Fruit fly (Drosophila melanogaster) whole organism, embryonic: ENCODE measurements around the gene CG5056.

Experiments
- ATbp ChIP-seq: fragments of 200-800 bp; sonication (Bioruptor generic); optimal IDR thresholded peaks from 2 replicates; lab custom pipeline; 2017; ENCODE audit warnings: missing biosample characterization, mild to moderate bottlenecking, missing genetic modification characterization, missing genetic modification reagents
- BEAF-32 ChIP-seq: fragments of 200-800 bp; sonication (Bioruptor generic); optimal IDR thresholded peaks from 3 replicates; lab custom pipeline; 2017; ENCODE audit warnings: missing biosample characterization, missing genetic modification characterization, mild to moderate bottlenecking, moderate library complexity, missing genetic modification reagents
- Bgb ChIP-seq: fragments of 200-800 bp; sonication (Bioruptor generic); IDR thresholded peaks from 2 replicates; pipeline ENCODE4 v1.3.6; 2022; ENCODE audit warnings: missing biosample characterization, missing genetic modification characterization; ENCODE audit not compliant: partially characterized antibody
- CG10267 ChIP-seq: fragments of 200-800 bp; sonication (Bioruptor generic); optimal IDR thresholded peaks from 2 replicates; lab custom pipeline; 2018; ENCODE audit warnings: missing biosample characterization, mild to moderate bottlenecking, missing genetic modification characterization, moderate library complexity
- CG11695 ChIP-seq: fragments of 200-800 bp; sonication (Bioruptor generic); IDR thresholded peaks from 3 replicates; pipeline ENCODE4 v1.3.6; 2022; ENCODE audit warnings: missing biosample characterization, missing genetic modification characterization
- CG13894 ChIP-seq: fragments of 200-800 bp; sonication (Bioruptor generic); optimal IDR thresholded peaks from 3 replicates; lab custom pipeline; 2018; ENCODE audit warnings: missing biosample characterization, mild to moderate bottlenecking, missing genetic modification characterization, moderate library complexity
- CG15479 ChIP-seq: fragments of 200-800 bp; sonication (Bioruptor generic); optimal IDR thresholded peaks from 3 replicates; lab custom pipeline; 2019; ENCODE audit warnings: missing biosample characterization, mild to moderate bottlenecking, missing genetic modification characterization, moderate library complexity
- CG1602 ChIP-seq: fragments of 200-800 bp; sonication (Bioruptor generic); optimal IDR thresholded peaks from 3 replicates; lab custom pipeline; 2016; ENCODE audit warnings: missing biosample characterization, missing genetic modification characterization
- CG17385 ChIP-seq: fragments of 200-800 bp; sonication (Bioruptor generic); optimal IDR thresholded peaks from 3 replicates; lab custom pipeline; 2018; ENCODE audit warnings: missing biosample characterization, mild to moderate bottlenecking, missing genetic modification characterization
- CG18764 ChIP-seq: fragments of 200-800 bp; sonication (Bioruptor generic); optimal IDR thresholded peaks from 3 replicates; lab custom pipeline; 2016; ENCODE audit warnings: missing biosample characterization, missing genetic modification characterization
- CG2116 ChIP-seq: fragments of 200-800 bp; sonication (Bioruptor generic); optimal IDR thresholded peaks from 3 replicates; lab custom pipeline; 2018; ENCODE audit warnings: missing biosample characterization, mild to moderate bottlenecking, missing genetic modification characterization
- CG2712 ChIP-seq: fragments of 200-800 bp; optimal IDR thresholded peaks from 3 replicates; lab custom pipeline; 2019; ENCODE audit warnings: missing biosample characterization, mild to moderate bottlenecking, missing genetic modification characterization, moderate library complexity
- CG3995 ChIP-seq: fragments of 200-800 bp; sonication (Bioruptor generic); optimal IDR thresholded peaks from 3 replicates; lab custom pipeline; 2016; ENCODE audit warnings: missing biosample characterization, missing genetic modification characterization
- CG4360 ChIP-seq: fragments of 200-800 bp; sonication (Bioruptor generic); IDR thresholded peaks from 2 replicates; pipeline ENCODE4 v1.3.6; 2022; ENCODE audit warnings: missing biosample characterization, missing genetic modification characterization
- CG4820 ChIP-seq: fragments of 200-800 bp; sonication (Bioruptor generic); optimal IDR thresholded peaks from 3 replicates; lab custom pipeline; 2016; ENCODE audit warnings: missing biosample characterization, missing genetic modification characterization
- CG5245 ChIP-seq: fragments of 200-800 bp; sonication (Bioruptor generic); optimal IDR thresholded peaks from 3 replicates; lab custom pipeline; 2016; ENCODE audit warnings: missing biosample characterization, missing genetic modification characterization
- CG6813 ChIP-seq: fragments of 200-800 bp; sonication (Bioruptor generic); optimal IDR thresholded peaks from 2 replicates; lab custom pipeline; 2017; ENCODE audit warnings: missing biosample characterization, missing genetic modification characterization, mild to moderate bottlenecking, moderate library complexity, missing genetic modification reagents
- CG7745 ChIP-seq: fragments of 200-800 bp; sonication (Bioruptor generic); optimal IDR thresholded peaks from 2 replicates; lab custom pipeline; 2018; ENCODE audit warnings: missing biosample characterization, mild to moderate bottlenecking, missing genetic modification characterization, moderate library complexity
- CG8089 ChIP-seq: fragments of 200-800 bp; sonication (Bioruptor generic); optimal IDR thresholded peaks from 3 replicates; lab custom pipeline; 2016; ENCODE audit warnings: missing biosample characterization, missing genetic modification characterization
- CG8765 ChIP-seq: fragments of 200-800 bp; sonication (Bioruptor generic); IDR thresholded peaks from 2 replicates; pipeline ENCODE4 v1.3.6; 2022; ENCODE audit warnings: missing biosample characterization, missing genetic modification characterization
- CoRest ChIP-seq: fragments of 200-800 bp; sonication (Bioruptor generic); optimal IDR thresholded peaks from 3 replicates; lab custom pipeline; 2018; ENCODE audit warnings: missing biosample characterization, mild to moderate bottlenecking, missing genetic modification characterization, moderate library complexity
- D19A ChIP-seq: fragments of 200-800 bp; optimal IDR thresholded peaks from 3 replicates; lab custom pipeline; 2019; ENCODE audit warnings: missing biosample characterization, mild to moderate bottlenecking, missing genetic modification characterization, moderate library complexity
- D19B ChIP-seq: fragments of 200-800 bp; sonication (Bioruptor generic); optimal IDR thresholded peaks from 2 replicates; lab custom pipeline; 2017; ENCODE audit warnings: missing biosample characterization, mild to moderate bottlenecking, missing genetic modification characterization
- H2.0 ChIP-seq: fragments of 200-800 bp; sonication (Bioruptor generic); IDR thresholded peaks from 2 replicates; pipeline ENCODE4 v1.3.6; 2022; ENCODE audit warnings: missing biosample characterization, missing genetic modification characterization
- Hsf ChIP-seq: fragments of 200-800 bp; sonication (Bioruptor generic); optimal IDR thresholded peaks from 3 replicates; lab custom pipeline; 2016; ENCODE audit warnings: missing biosample characterization, missing genetic modification characterization
- Myb ChIP-seq: fragments of 200-800 bp; sonication (Bioruptor generic); optimal IDR thresholded peaks from 2 replicates; lab custom pipeline; 2016; ENCODE audit warnings: missing biosample characterization, missing genetic modification characterization
- NFAT ChIP-seq: fragments of 200-800 bp; sonication (Bioruptor generic); IDR thresholded peaks from 2 replicates; pipeline ENCODE4 v1.3.6; 2022; ENCODE audit warnings: missing biosample characterization, missing genetic modification characterization
- NfI ChIP-seq: fragments of 200-800 bp; sonication (Bioruptor generic); optimal IDR thresholded peaks from 3 replicates; lab custom pipeline; 2018; ENCODE audit warnings: missing biosample characterization, mild to moderate bottlenecking, missing genetic modification characterization, moderate library complexity
- Oli ChIP-seq: fragments of 200-800 bp; sonication (Bioruptor generic); optimal IDR thresholded peaks from 2 replicates; lab custom pipeline; 2018; ENCODE audit warnings: missing biosample characterization, mild to moderate bottlenecking, missing genetic modification characterization, moderate library complexity
- Rx ChIP-seq: fragments of 200-800 bp; sonication (Bioruptor generic); IDR thresholded peaks from 2 replicates; pipeline ENCODE4 v1.3.6; 2022; ENCODE audit warnings: missing biosample characterization, missing genetic modification characterization
- Sin3A ChIP-seq: fragments of >200 bp; optimal IDR thresholded peaks from 2 replicates; lab custom pipeline; 2018
- Six4 ChIP-seq: fragments of 200-800 bp; sonication (Bioruptor generic); optimal IDR thresholded peaks from 2 replicates; lab custom pipeline; 2016; ENCODE audit warnings: missing biosample characterization, missing genetic modification characterization
- Ssrp ChIP-seq: fragments of 200-800 bp; sonication (Bioruptor generic); optimal IDR thresholded peaks from 2 replicates; lab custom pipeline; 2018; ENCODE audit warnings: missing biosample characterization, mild to moderate bottlenecking, missing genetic modification characterization, moderate library complexity
- abd-A ChIP-seq: fragments of 200-800 bp; sonication (Bioruptor generic); optimal IDR thresholded peaks from 3 replicates; lab custom pipeline; 2019; ENCODE audit warnings: missing biosample characterization, mild to moderate bottlenecking, missing genetic modification characterization, moderate library complexity
- ap ChIP-seq: fragments of 200-800 bp; sonication (Bioruptor generic); IDR thresholded peaks from 2 replicates; pipeline ENCODE4 v1.3.6; 2022; ENCODE audit warnings: missing biosample characterization, missing genetic modification characterization
- ash1 ChIP-seq: fragments of 200-800 bp; sonication (Bioruptor generic); optimal IDR thresholded peaks from 2 replicates; lab custom pipeline; 2018; ENCODE audit warnings: missing biosample characterization, mild to moderate bottlenecking, missing genetic modification characterization
- chif ChIP-seq, 2 experiments: fragments of 200-800 bp; sonication (Bioruptor generic); optimal IDR thresholded peaks; 3 replicates each; lab custom pipeline; 2016; ENCODE audit warnings: missing biosample characterization in 2 of 2, missing genetic modification characterization in 2 of 2
- crol ChIP-seq: fragments of 200-800 bp; sonication (Bioruptor generic); IDR thresholded peaks from 2 replicates; pipeline ENCODE4 v1.3.6; 2022; ENCODE audit warnings: missing biosample characterization, missing genetic modification characterization
- disco-r ChIP-seq: fragments of 200-800 bp; sonication (Bioruptor generic); optimal IDR thresholded peaks from 2 replicates; lab custom pipeline; 2016; ENCODE audit warnings: missing biosample characterization, missing genetic modification characterization
- emc ChIP-seq: fragments of 200-800 bp; sonication (Bioruptor generic); optimal IDR thresholded peaks from 2 replicates; lab custom pipeline; 2016; ENCODE audit warnings: missing biosample characterization, missing genetic modification characterization
- eyg ChIP-seq: fragments of 200-800 bp; sonication (Bioruptor generic); optimal IDR thresholded peaks from 3 replicates; lab custom pipeline; 2016; ENCODE audit warnings: missing biosample characterization, missing genetic modification characterization
- hth ChIP-seq: fragments of >200 bp; optimal IDR thresholded peaks from 2 replicates; lab custom pipeline; 2017; ENCODE audit warnings: inconsistent platforms
- kay ChIP-seq: fragments of 200-800 bp; sonication (Bioruptor generic); optimal IDR thresholded peaks from 2 replicates; lab custom pipeline; 2016; ENCODE audit warnings: missing biosample characterization, missing genetic modification characterization
- lab ChIP-seq: fragments of 200-800 bp; sonication (Bioruptor generic); optimal IDR thresholded peaks from 3 replicates; lab custom pipeline; 2017; ENCODE audit warnings: missing biosample characterization, missing genetic modification characterization, mild to moderate bottlenecking, moderate library complexity, missing genetic modification reagents
- p53 ChIP-seq: fragments of 200-800 bp; sonication (Bioruptor generic); optimal IDR thresholded peaks from 2 replicates; lab custom pipeline; 2016; ENCODE audit warnings: missing biosample characterization, missing genetic modification characterization
- psq ChIP-seq: fragments of 200-800 bp; sonication (Bioruptor generic); optimal IDR thresholded peaks from 2 replicates; lab custom pipeline; 2017; ENCODE audit warnings: missing biosample characterization, missing genetic modification characterization
- sens-2 ChIP-seq: fragments of 200-800 bp; sonication (Bioruptor generic); IDR thresholded peaks from 2 replicates; pipeline ENCODE4 v1.3.6; 2022; ENCODE audit warnings: missing biosample characterization, missing genetic modification characterization
- shn ChIP-seq: fragments of 200-800 bp; sonication (Bioruptor generic); optimal IDR thresholded peaks from 3 replicates; lab custom pipeline; 2016; ENCODE audit warnings: missing biosample characterization, missing genetic modification characterization
- sqz ChIP-seq: fragments of 200-800 bp; sonication (Bioruptor generic); optimal IDR thresholded peaks from 3 replicates; lab custom pipeline; 2018; ENCODE audit warnings: missing biosample characterization, mild to moderate bottlenecking, missing genetic modification characterization
- stc ChIP-seq: fragments of 200-800 bp; sonication (Bioruptor generic); IDR thresholded peaks from 2 replicates; pipeline ENCODE4 v1.3.6; 2022; ENCODE audit warnings: missing biosample characterization, missing genetic modification characterization
- zen2 ChIP-seq: fragments of 200-800 bp; sonication (Bioruptor generic); IDR thresholded peaks from 3 replicates; pipeline ENCODE4 v1.3.6; 2022; ENCODE audit warnings: missing biosample characterization, missing genetic modification characterization; ENCODE audit not compliant: partially characterized antibody
- zfh2 ChIP-seq: fragments of 200-800 bp; sonication (Bioruptor generic); optimal IDR thresholded peaks from 2 replicates; lab custom pipeline; 2016; ENCODE audit warnings: missing biosample characterization, missing genetic modification characterization

CG5056 gene

dm6 chr2L:10334854-10335277, 31.6 kb upstream of the CG5056 start (continued):
- TF ChIP-seq Myb (GFP tag; lab: Kevin White, UChicago) (peak; percentile 9), Hsf (GFP tag; lab: Kevin White, UChicago) (peak; percentile 44), D19B (GFP tag; lab: Kevin White, UChicago) (peak; percentile 54), CG8089 (peak; percentile 55), sqz (GFP tag; lab: Kevin White, UChicago) (peak; percentile 76), Oli (tag; lab: Kevin White, UChicago) (no peak), CoRest (peak; percentile 10), crol (GFP tag; lab: Robert Waterston, UW) (no peak), ap (GFP tag; lab: Robert Waterston, UW) (no peak), chif (GFP tag; optimal IDR thresholded peaks at IDR 0.05; lab: Kevin White, UChicago) (peak in 1 of 2 experiments; percentile 41), p53 (no peak), NFAT (GFP tag; lab: Robert Waterston, UW) (peak; percentile 70; the same call in 1 of the 2 replicates), lab (GFP tag; lab: Kevin White, UChicago) (peak; percentile 93), CG4820 (GFP tag; lab: Kevin White, UChicago) (peak; percentile 2), CG3995 (peak; percentile 13), CG4360 (GFP tag; lab: Robert Waterston, UW) (no peak), CG18764 (GFP tag; lab: Kevin White, UChicago) (no peak), shn (peak; percentile 57), BEAF-32 (GFP tag; lab: Kevin White, UChicago) (peak; percentile 62), CG15479 (GFP tag; lab: Kevin White, UChicago) (peak; percentile 73), CG2712 (tag; lab: Kevin White, UChicago) (peak; percentile 56), D19A (peak; percentile 67), stc (GFP tag; lab: Robert Waterston, UW) (peak; percentile 71), sens-2 (GFP tag; lab: Robert Waterston, UW) (no peak), CG10267 (tag; lab: Kevin White, UChicago) (peak; percentile 44), ash1 (GFP tag; lab: Kevin White, UChicago) (peak; percentile 40), hth (lab: Kevin White, UChicago) (no peak), Sin3A (lab: Kevin White, UChicago) (no peak), CG13894 (peak; percentile 93), NfI (GFP tag; lab: Kevin White, UChicago) (peak; percentile 59), ATbp (GFP tag; lab: Kevin White, UChicago) (peak; percentile 73), Bgb (peak; percentile 74), CG7745 (peak; percentile 66), abd-A (tag; lab: Kevin White, UChicago) (peak; percentile 99), CG6813 (GFP tag; lab: Kevin White, UChicago) (peak; percentile 66), zfh2 (peak; percentile 47), Ssrp (tag; lab: Kevin White, UChicago) (no peak), emc (no peak), eyg (GFP tag; lab: Kevin White, UChicago) (peak; percentile 16), Six4 (GFP tag; lab: Kevin White, UChicago) (peak; percentile 48), CG2116 (GFP tag; lab: Kevin White, UChicago) (no peak), psq (GFP tag; lab: Kevin White, UChicago) (no peak), kay (GFP tag; lab: Kevin White, UChicago) (peak; percentile 90), H2.0 (GFP tag; lab: Robert Waterston, UW) (no peak), zen2 (GFP tag; lab: Robert Waterston, UW) (no peak; the same call in 2 of the 3 replicates), CG1602 (GFP tag; lab: Kevin White, UChicago) (no peak), CG11695 (peak; percentile 30; the same call in 1 of the 3 replicates), CG5245 (GFP tag; lab: Kevin White, UChicago) (no peak), CG17385 (GFP tag; lab: Kevin White, UChicago) (peak; percentile 64), disco-r (GFP tag; lab: Kevin White, UChicago) (peak; percentile 24), Rx (GFP tag; lab: Robert Waterston, UW) (no peak), CG8765 (GFP tag; lab: Robert Waterston, UW) (no peak)
